Fruit fly (Drosophila melanogaster) whole organism, embryonic: ENCODE data around the gene Pex2.

Experiments
- Abd-B ChIP-seq: fragments of 200-800 bp; sonication (Bioruptor generic); optimal IDR thresholded peaks from 2 replicates; lab custom pipeline; 2018; ENCODE audit warnings: missing biosample characterization, mild to moderate bottlenecking, missing genetic modification characterization, moderate library complexity
- CG11504 ChIP-seq: fragments of 200-800 bp; sonication (Bioruptor generic); optimal IDR thresholded peaks from 3 replicates; lab custom pipeline; 2019; ENCODE audit warnings: missing biosample characterization, mild to moderate bottlenecking, missing genetic modification characterization, moderate library complexity
- CG12391 ChIP-seq: fragments of 200-800 bp; sonication (Bioruptor generic); optimal IDR thresholded peaks from 3 replicates; lab custom pipeline; 2018; ENCODE audit warnings: missing biosample characterization, mild to moderate bottlenecking, missing genetic modification characterization, moderate library complexity
- CG14667 ChIP-seq: fragments of 200-800 bp; sonication (Bioruptor generic); IDR thresholded peaks from 2 replicates; pipeline ENCODE4 v1.3.6; 2022; ENCODE audit warnings: missing biosample characterization, missing genetic modification characterization
- CG14965 ChIP-seq: fragments of 200-800 bp; sonication (Bioruptor generic); optimal IDR thresholded peaks from 2 replicates; lab custom pipeline; 2016; ENCODE audit warnings: missing biosample characterization, missing genetic modification characterization, borderline replicate concordance
- CG17912 ChIP-seq: fragments of 200-800 bp; sonication (Bioruptor generic); optimal IDR thresholded peaks from 2 replicates; lab custom pipeline; 2018; ENCODE audit warnings: missing biosample characterization, mild to moderate bottlenecking, missing genetic modification characterization
- CG18599 ChIP-seq: fragments of 200-800 bp; sonication (Bioruptor generic); optimal IDR thresholded peaks from 3 replicates; lab custom pipeline; 2017; ENCODE audit warnings: missing biosample characterization, missing genetic modification characterization, mild to moderate bottlenecking, moderate library complexity, missing genetic modification reagents
- CG18764 ChIP-seq: fragments of 200-800 bp; sonication (Bioruptor generic); optimal IDR thresholded peaks from 3 replicates; lab custom pipeline; 2016; ENCODE audit warnings: missing biosample characterization, missing genetic modification characterization
- CG32772 ChIP-seq: fragments of 200-800 bp; sonication (Bioruptor generic); IDR thresholded peaks from 2 replicates; pipeline ENCODE4 v1.3.6; 2022; ENCODE audit warnings: missing biosample characterization, missing genetic modification characterization
- CG3407 ChIP-seq: fragments of 200-800 bp; sonication (Bioruptor generic); optimal IDR thresholded peaks from 2 replicates; lab custom pipeline; 2018; ENCODE audit warnings: missing biosample characterization, mild to moderate bottlenecking, missing genetic modification characterization
- CG43689 ChIP-seq: fragments of 200-800 bp; sonication (Bioruptor generic); IDR thresholded peaks from 2 replicates; pipeline ENCODE4 v1.3.6; 2022; ENCODE audit warnings: missing biosample characterization, missing genetic modification characterization
- CG4617 ChIP-seq: fragments of 200-800 bp; sonication (Bioruptor generic); optimal IDR thresholded peaks from 3 replicates; lab custom pipeline; 2016; ENCODE audit warnings: missing biosample characterization, missing genetic modification characterization, borderline replicate concordance
- CG4730 ChIP-seq: fragments of 200-800 bp; sonication (Bioruptor generic); IDR thresholded peaks from 2 replicates; pipeline ENCODE4 v1.3.6; 2022; ENCODE audit warnings: missing biosample characterization, missing genetic modification characterization
- CG6175 ChIP-seq: fragments of 200-800 bp; sonication (Bioruptor generic); IDR thresholded peaks from 3 replicates; pipeline ENCODE4 v1.3.6; 2022; ENCODE audit warnings: missing biosample characterization, missing genetic modification characterization
- CG6654 ChIP-seq: fragments of 200-800 bp; sonication (Bioruptor generic); optimal IDR thresholded peaks from 2 replicates; lab custom pipeline; 2017; ENCODE audit warnings: missing biosample characterization, mild to moderate bottlenecking, missing genetic modification characterization
- CG7372 ChIP-seq: fragments of 200-800 bp; sonication (Bioruptor generic); IDR thresholded peaks from 2 replicates; pipeline ENCODE4 v1.3.6; 2022; ENCODE audit warnings: missing biosample characterization, missing genetic modification characterization
- CG7556 ChIP-seq: fragments of 200-800 bp; sonication (Bioruptor generic); optimal IDR thresholded peaks from 2 replicates; lab custom pipeline; 2017; ENCODE audit warnings: missing biosample characterization, mild to moderate bottlenecking, missing genetic modification characterization
- CG7745 ChIP-seq: fragments of 200-800 bp; sonication (Bioruptor generic); optimal IDR thresholded peaks from 2 replicates; lab custom pipeline; 2018; ENCODE audit warnings: missing biosample characterization, mild to moderate bottlenecking, missing genetic modification characterization, moderate library complexity
- CG8290 ChIP-seq, 3 experiments: fragments of 200-800 bp; sonication (Bioruptor generic); optimal IDR thresholded peaks; 2 replicates each; lab custom pipeline; 2016 to 2019; ENCODE audit warnings: missing biosample characterization in 3 of 3, missing genetic modification characterization in 3 of 3, mild to moderate bottlenecking in 2 of 3, moderate library complexity in 1 of 3
- CG8359 ChIP-seq: fragments of 200-800 bp; sonication (Bioruptor generic); optimal IDR thresholded peaks from 2 replicates; lab custom pipeline; 2017; ENCODE audit warnings: missing biosample characterization, mild to moderate bottlenecking, missing genetic modification characterization, borderline replicate concordance
- CG9797 ChIP-seq: fragments of 200-800 bp; sonication (Bioruptor generic); optimal IDR thresholded peaks from 3 replicates; lab custom pipeline; 2018; ENCODE audit warnings: missing biosample characterization, mild to moderate bottlenecking, missing genetic modification characterization
- Ets65A ChIP-seq: fragments of 200-800 bp; sonication (Bioruptor generic); peaks from one replicate; lab custom pipeline; 2016; ENCODE audit warnings: missing biosample characterization, missing genetic modification characterization
- GATAe ChIP-seq: fragments of 200-800 bp; sonication (Bioruptor generic); conservative IDR thresholded peaks from 2 replicates; pipeline ENCODE4 v1.3.6; 2022; ENCODE audit warnings: missing biosample characterization, missing genetic modification characterization
- HLH3B ChIP-seq: fragments of 200-800 bp; sonication (Bioruptor generic); IDR thresholded peaks from 2 replicates; pipeline ENCODE4 v1.3.6; 2022; ENCODE audit warnings: missing biosample characterization, missing genetic modification characterization
- HLH54F ChIP-seq: fragments of 200-800 bp; sonication (Bioruptor generic); optimal IDR thresholded peaks from 3 replicates; lab custom pipeline; 2016; ENCODE audit warnings: missing biosample characterization, missing genetic modification characterization
- Hmr ChIP-seq: fragments of 200-800 bp; sonication (Bioruptor generic); optimal IDR thresholded peaks from 3 replicates; lab custom pipeline; 2017; ENCODE audit warnings: mild to moderate bottlenecking, missing biosample characterization, missing genetic modification reagents, missing genetic modification characterization
- MBD-R2 ChIP-seq: fragments of 200-800 bp; sonication (Bioruptor generic); IDR thresholded peaks from 2 replicates; pipeline ENCODE4 v1.3.6; 2022; ENCODE audit warnings: missing biosample characterization, missing genetic modification characterization
- Mrtf ChIP-seq: fragments of 200-800 bp; sonication (Bioruptor generic); IDR thresholded peaks from 3 replicates; pipeline ENCODE4 v1.3.6; 2022; ENCODE audit warnings: missing biosample characterization, missing genetic modification characterization
- Six4 ChIP-seq: fragments of 200-800 bp; sonication (Bioruptor generic); optimal IDR thresholded peaks from 2 replicates; lab custom pipeline; 2016; ENCODE audit warnings: missing biosample characterization, missing genetic modification characterization
- ac ChIP-seq: fragments of 200-800 bp; sonication (Bioruptor generic); optimal IDR thresholded peaks from 3 replicates; lab custom pipeline; 2017; ENCODE audit warnings: missing biosample characterization, mild to moderate bottlenecking, missing genetic modification characterization
- ash1 ChIP-seq: fragments of 200-800 bp; sonication (Bioruptor generic); optimal IDR thresholded peaks from 2 replicates; lab custom pipeline; 2018; ENCODE audit warnings: missing biosample characterization, mild to moderate bottlenecking, missing genetic modification characterization
- cas ChIP-seq: fragments of 200-800 bp; sonication (Bioruptor generic); IDR thresholded peaks from 2 replicates; pipeline ENCODE4 v1.3.6; 2022; ENCODE audit warnings: missing biosample characterization, missing genetic modification characterization
- chif ChIP-seq, 2 experiments: fragments of 200-800 bp; sonication (Bioruptor generic); optimal IDR thresholded peaks; 3 replicates each; lab custom pipeline; 2016; ENCODE audit warnings: missing biosample characterization in 2 of 2, missing genetic modification characterization in 2 of 2
- chn ChIP-seq: fragments of 200-800 bp; sonication (Bioruptor generic); optimal IDR thresholded peaks from 2 replicates; lab custom pipeline; 2016; ENCODE audit warnings: missing biosample characterization, missing genetic modification characterization
- crc ChIP-seq: fragments of 200-800 bp; sonication (Bioruptor generic); optimal IDR thresholded peaks from 2 replicates; lab custom pipeline; 2016; ENCODE audit warnings: missing biosample characterization, missing genetic modification characterization
- dimm ChIP-seq: fragments of 200-800 bp; sonication (Bioruptor generic); IDR thresholded peaks from 2 replicates; pipeline ENCODE4 v1.3.6; 2022; ENCODE audit warnings: missing biosample characterization, missing genetic modification characterization
- fd64A ChIP-seq: fragments of 200-800 bp; sonication (Bioruptor generic); optimal IDR thresholded peaks from 3 replicates; lab custom pipeline; 2018; ENCODE audit warnings: missing biosample characterization, mild to moderate bottlenecking, missing genetic modification characterization
- jumu ChIP-seq: fragments of 200-800 bp; sonication (Bioruptor generic); optimal IDR thresholded peaks from 3 replicates; lab custom pipeline; 2016; ENCODE audit warnings: missing biosample characterization, missing genetic modification characterization
- maf-S ChIP-seq: fragments of 200-800 bp; sonication (Bioruptor generic); optimal IDR thresholded peaks from 2 replicates; lab custom pipeline; 2016; ENCODE audit warnings: missing biosample characterization, missing genetic modification characterization
- nau ChIP-seq: fragments of 200-800 bp; sonication (Bioruptor generic); optimal IDR thresholded peaks from 3 replicates; lab custom pipeline; 2017; ENCODE audit warnings: missing biosample characterization, mild to moderate bottlenecking, missing genetic modification characterization, missing genetic modification reagents
- nerfin-2 ChIP-seq: fragments of 200-800 bp; sonication (Bioruptor generic); IDR thresholded peaks from 2 replicates; pipeline ENCODE4 v1.3.6; 2022; ENCODE audit warnings: missing biosample characterization, missing genetic modification characterization; ENCODE audit not compliant: partially characterized antibody
- peb ChIP-seq: fragments of 200-800 bp; sonication (Bioruptor generic); IDR thresholded peaks from 2 replicates; pipeline ENCODE4 v1.3.6; 2022; ENCODE audit warnings: missing biosample characterization, missing genetic modification characterization
- pita ChIP-seq: fragments of 200-800 bp; sonication (Bioruptor generic); optimal IDR thresholded peaks from 2 replicates; lab custom pipeline; 2017; ENCODE audit warnings: missing biosample characterization, mild to moderate bottlenecking, missing genetic modification characterization
- pros ChIP-seq: fragments of 200-800 bp; sonication (Bioruptor generic); optimal IDR thresholded peaks from 3 replicates; lab custom pipeline; 2019; ENCODE audit warnings: missing biosample characterization, mild to moderate bottlenecking, missing genetic modification characterization, moderate library complexity
- rib ChIP-seq: fragments of 200-800 bp; sonication (Bioruptor generic); IDR thresholded peaks from 2 replicates; pipeline ENCODE4 v1.3.6; 2022; ENCODE audit warnings: missing biosample characterization, missing genetic modification characterization
- run ChIP-seq: fragments of 200-800 bp; sonication (Bioruptor generic); optimal IDR thresholded peaks from 3 replicates; lab custom pipeline; 2018; ENCODE audit warnings: missing biosample characterization, mild to moderate bottlenecking, missing genetic modification characterization
- sens-2 ChIP-seq: fragments of 200-800 bp; sonication (Bioruptor generic); IDR thresholded peaks from 2 replicates; pipeline ENCODE4 v1.3.6; 2022; ENCODE audit warnings: missing biosample characterization, missing genetic modification characterization
- trem ChIP-seq: fragments of 200-800 bp; optimal IDR thresholded peaks from 3 replicates; lab custom pipeline; 2019; ENCODE audit warnings: missing biosample characterization, mild to moderate bottlenecking, missing genetic modification characterization, moderate library complexity
- vfl ChIP-seq: fragments of 200-800 bp; sonication (Bioruptor generic); optimal IDR thresholded peaks from 2 replicates; lab custom pipeline; 2016; ENCODE audit warnings: missing biosample characterization, missing genetic modification characterization

The Pex2 gene

DNA sequence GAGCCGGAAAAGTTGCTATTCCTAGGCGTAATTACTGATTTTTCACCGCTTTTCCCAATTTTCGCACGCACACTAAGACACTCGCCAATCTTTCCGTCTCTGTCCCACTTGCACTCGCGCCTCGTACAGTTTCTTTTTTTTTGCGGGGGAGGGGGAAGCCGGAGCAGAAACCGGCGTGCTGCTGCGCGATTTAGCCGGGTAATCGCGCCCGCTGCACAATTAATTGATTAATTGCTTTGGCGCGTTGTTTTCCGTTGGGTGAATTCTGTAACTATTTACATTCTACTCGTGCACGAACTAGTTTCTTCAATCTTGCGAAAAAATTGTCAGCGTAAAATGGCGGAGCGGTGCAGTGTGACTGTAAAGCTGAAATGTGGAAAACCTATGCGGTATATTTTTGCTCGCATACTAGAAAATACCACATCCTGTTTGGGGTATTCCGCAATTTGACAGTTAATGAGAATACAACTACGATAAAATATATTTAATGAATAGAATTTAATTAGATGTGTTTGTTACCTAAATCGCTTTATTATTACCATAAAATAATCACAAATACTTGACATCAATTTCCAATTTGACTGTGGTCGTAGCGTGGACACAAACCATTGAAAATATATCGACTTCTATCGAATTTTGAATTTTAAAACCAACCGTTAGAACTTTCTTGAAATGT is 23.6 kb upstream of the Pex2 start, which contains the start of gene Cpsf6 (continued):
- TF ChIP-seq rib (GFP tag; lab: Robert Waterston, UW) (peak; percentile 63), CG18599 (peak; percentile 38), CG9797 (GFP tag; lab: Kevin White, UChicago) (peak; percentile 84), chif (GFP tag; optimal IDR thresholded peaks at IDR 0.05; lab: Kevin White, UChicago) (peak in 1 of 2 experiments; percentile 17), sens-2 (peak; percentile 68), maf-S (GFP tag; lab: Kevin White, UChicago) (no peak), CG14965 (no peak), Hmr (GFP tag; lab: Kevin White, UChicago) (peak; percentile 57), CG11504 (peak; percentile 71), Mrtf (GFP tag; lab: Robert Waterston, UW) (no peak; the same call in 2 of the 3 replicates), MBD-R2 (GFP tag; lab: Robert Waterston, UW) (peak; percentile 34; the same call in 1 of the 2 replicates), CG18764 (GFP tag; lab: Kevin White, UChicago) (peak; percentile 37), Abd-B (GFP tag; lab: Kevin White, UChicago) (peak; percentile 26), cas (GFP tag; lab: Robert Waterston, UW) (peak; percentile 54; the same call in 1 of the 2 replicates), ash1 (GFP tag; lab: Kevin White, UChicago) (no peak), CG12391 (peak; percentile 87), fd64A (GFP tag; lab: Kevin White, UChicago) (no peak), ac (no peak), peb (GFP tag; lab: Robert Waterston, UW) (no peak), nerfin-2 (GFP tag; lab: Robert Waterston, UW) (0 out of 2 replicates have a peak, but pooled peaks have one; percentile 18), Ets65A (peak; percentile 91), CG32772 (no peak), CG14667 (peak; percentile 30; the same call in 1 of the 2 replicates), CG4617 (peak; percentile 54), pita (GFP tag; lab: Kevin White, UChicago) (peak; percentile 52), HLH54F (GFP tag; lab: Kevin White, UChicago) (no peak), vfl (GFP tag; lab: Kevin White, UChicago) (peak; percentile 29), Six4 (GFP tag; lab: Kevin White, UChicago) (no peak), jumu (GFP tag; lab: Kevin White, UChicago) (no peak), CG7556 (GFP tag; lab: Kevin White, UChicago) (no peak), trem (tag; lab: Kevin White, UChicago) (peak; percentile 87), CG43689 (no peak), CG3407 (GFP tag; lab: Kevin White, UChicago) (no peak), nau (GFP tag; lab: Kevin White, UChicago) (no peak), CG6175 (GFP tag; lab: Robert Waterston, UW) (no peak), chn (GFP tag; lab: Kevin White, UChicago) (peak; percentile 6), GATAe (GFP tag; lab: Robert Waterston, UW) (no peak), crc (GFP tag; lab: Kevin White, UChicago) (no peak), CG4730 (GFP tag; lab: Robert Waterston, UW) (peak; percentile 46; the same call in 1 of the 2 replicates), CG7745 (no peak), CG8290 (GFP tag; optimal IDR thresholded peaks at IDR 0.05; lab: Kevin White, UChicago) (peak; percentile 9), CG8290 (tag; optimal IDR thresholded peaks at IDR 0.05; lab: Kevin White, UChicago) (no peak), CG17912 (GFP tag; lab: Kevin White, UChicago) (no peak), HLH3B (peak; percentile 58), run (no peak), CG8359 (GFP tag; lab: Kevin White, UChicago) (no peak), CG6654 (GFP tag; lab: Kevin White, UChicago) (no peak), CG7372 (GFP tag; lab: Robert Waterston, UW) (peak; percentile 68), dimm (GFP tag; lab: Robert Waterston, UW) (no peak), pros (GFP tag; lab: Kevin White, UChicago) (peak; percentile 60)
